Fruit fly (Drosophila melanogaster) whole organism, embryonic: ENCODE data around the gene Pp4-19C.
A peak's percentile ranks its signal among the peaks of the same experiment; 100 is the strongest.

Experiments
- Ada2b ChIP-seq: fragments of 200-800 bp; sonication (Bioruptor generic); IDR thresholded peaks from 2 replicates; pipeline ENCODE4 v1.3.6; 2022; ENCODE audit warnings: missing biosample characterization, missing genetic modification characterization
- Adf1 ChIP-seq: fragments of 200-800 bp; sonication (Bioruptor generic); IDR thresholded peaks from 2 replicates; pipeline ENCODE4 v1.3.6; 2022; ENCODE audit warnings: missing biosample characterization, missing genetic modification characterization
- B-H1 ChIP-seq: fragments of 200-800 bp; sonication (Bioruptor generic); IDR thresholded peaks from 3 replicates; pipeline ENCODE4 v1.3.6; 2022; ENCODE audit warnings: missing biosample characterization, missing genetic modification characterization
- CG10267 ChIP-seq: fragments of 200-800 bp; sonication (Bioruptor generic); optimal IDR thresholded peaks from 2 replicates; lab custom pipeline; 2018; ENCODE audit warnings: missing biosample characterization, mild to moderate bottlenecking, missing genetic modification characterization, moderate library complexity
- CG10274 ChIP-seq: fragments of 200-800 bp; sonication (Bioruptor generic); optimal IDR thresholded peaks from 3 replicates; lab custom pipeline; 2017; ENCODE audit warnings: missing biosample characterization, mild to moderate bottlenecking, missing genetic modification characterization
- CG10321 ChIP-seq: fragments of 200-800 bp; sonication (Bioruptor generic); IDR thresholded peaks from 2 replicates; pipeline ENCODE4 v1.3.6; 2022; ENCODE audit warnings: missing biosample characterization, missing genetic modification characterization
- CG10366 ChIP-seq: fragments of 200-800 bp; sonication (Bioruptor generic); IDR thresholded peaks from 2 replicates; pipeline ENCODE4 v1.3.6; 2022; ENCODE audit warnings: missing biosample characterization, missing genetic modification characterization
- CG12391 ChIP-seq: fragments of 200-800 bp; sonication (Bioruptor generic); optimal IDR thresholded peaks from 3 replicates; lab custom pipeline; 2018; ENCODE audit warnings: missing biosample characterization, mild to moderate bottlenecking, missing genetic modification characterization, moderate library complexity
- CG14014 ChIP-seq: fragments of 200-800 bp; sonication (Bioruptor generic); IDR thresholded peaks from 2 replicates; pipeline ENCODE4 v1.3.6; 2022; ENCODE audit warnings: missing biosample characterization, missing genetic modification characterization
- CG14860 ChIP-seq: fragments of 200-800 bp; sonication (Bioruptor generic); IDR thresholded peaks from 3 replicates; pipeline ENCODE4 v1.3.6; 2022; ENCODE audit warnings: missing biosample characterization, missing genetic modification characterization; ENCODE audit not compliant: partially characterized antibody
- CG17802 ChIP-seq: fragments of 200-800 bp; sonication (Bioruptor generic); optimal IDR thresholded peaks from 2 replicates; lab custom pipeline; 2018; ENCODE audit warnings: missing biosample characterization, mild to moderate bottlenecking, missing genetic modification characterization, moderate library complexity
- CG17829 ChIP-seq: fragments of 200-800 bp; optimal IDR thresholded peaks from 2 replicates; lab custom pipeline; 2019; ENCODE audit warnings: missing biosample characterization, mild to moderate bottlenecking, missing genetic modification characterization, moderate library complexity
- CG18619 ChIP-seq: fragments of 200-800 bp; sonication (Bioruptor generic); optimal IDR thresholded peaks from 3 replicates; lab custom pipeline; 2017; ENCODE audit warnings: missing biosample characterization, mild to moderate bottlenecking, missing genetic modification characterization
- CG2678 ChIP-seq: fragments of 200-800 bp; sonication (Bioruptor generic); optimal IDR thresholded peaks from 3 replicates; lab custom pipeline; 2019; ENCODE audit warnings: missing biosample characterization, mild to moderate bottlenecking, missing genetic modification characterization, moderate library complexity
- CG4360 ChIP-seq: fragments of 200-800 bp; sonication (Bioruptor generic); IDR thresholded peaks from 2 replicates; pipeline ENCODE4 v1.3.6; 2022; ENCODE audit warnings: missing biosample characterization, missing genetic modification characterization
- CG4424 ChIP-seq: fragments of 200-800 bp; sonication (Bioruptor generic); optimal IDR thresholded peaks from 3 replicates; lab custom pipeline; 2016; ENCODE audit warnings: missing biosample characterization, missing genetic modification characterization
- CG6254 ChIP-seq: fragments of 200-800 bp; sonication (Bioruptor generic); optimal IDR thresholded peaks from 3 replicates; lab custom pipeline; 2017; ENCODE audit warnings: mild to moderate bottlenecking, missing biosample characterization, missing genetic modification reagents, missing genetic modification characterization
- CG7271 ChIP-seq: fragments of 200-800 bp; sonication (Bioruptor generic); optimal IDR thresholded peaks from 2 replicates; lab custom pipeline; 2018; ENCODE audit warnings: missing biosample characterization, mild to moderate bottlenecking, missing genetic modification characterization, moderate library complexity
- CG7928 ChIP-seq: fragments of 200-800 bp; sonication (Bioruptor generic); optimal IDR thresholded peaks from 2 replicates; lab custom pipeline; 2017; ENCODE audit warnings: missing biosample characterization, mild to moderate bottlenecking, missing genetic modification characterization
- CG7963 ChIP-seq: fragments of 200-800 bp; sonication (Bioruptor generic); IDR thresholded peaks from 3 replicates; pipeline ENCODE4 v1.3.6; 2022; ENCODE audit warnings: missing biosample characterization, missing genetic modification characterization; ENCODE audit not compliant: partially characterized antibody
- CG9876 ChIP-seq: fragments of 200-800 bp; sonication (Bioruptor generic); optimal IDR thresholded peaks from 2 replicates; lab custom pipeline; 2016; ENCODE audit warnings: missing biosample characterization, missing genetic modification characterization
- CoRest ChIP-seq: fragments of 200-800 bp; sonication (Bioruptor generic); optimal IDR thresholded peaks from 3 replicates; lab custom pipeline; 2018; ENCODE audit warnings: missing biosample characterization, mild to moderate bottlenecking, missing genetic modification characterization, moderate library complexity
- Deaf1 ChIP-seq: fragments of 200-800 bp; optimal IDR thresholded peaks from 3 replicates; lab custom pipeline; 2019; ENCODE audit warnings: missing biosample characterization, mild to moderate bottlenecking, missing genetic modification characterization, moderate library complexity
- Dll ChIP-seq: fragments of 200-800 bp; sonication (Bioruptor generic); IDR thresholded peaks from 4 replicates; pipeline ENCODE4 v1.3.6; 2022; ENCODE audit warnings: missing biosample characterization, missing genetic modification characterization; ENCODE audit not compliant: partially characterized antibody
- Elba2 ChIP-seq: fragments of 200-800 bp; sonication (Bioruptor generic); optimal IDR thresholded peaks from 3 replicates; lab custom pipeline; 2016; ENCODE audit warnings: missing biosample characterization, missing genetic modification characterization
- Hand ChIP-seq: fragments of 200-800 bp; sonication (Bioruptor generic); optimal IDR thresholded peaks from 2 replicates; lab custom pipeline; 2017; ENCODE audit warnings: mild to moderate bottlenecking, missing biosample characterization, missing genetic modification reagents, missing genetic modification characterization
- Hey ChIP-seq: fragments of 200-800 bp; sonication (Bioruptor generic); optimal IDR thresholded peaks from 3 replicates; lab custom pipeline; 2018; ENCODE audit warnings: missing biosample characterization, mild to moderate bottlenecking, missing genetic modification characterization
- Neu2 ChIP-seq: fragments of 200-800 bp; sonication (Bioruptor generic); optimal IDR thresholded peaks from 3 replicates; lab custom pipeline; 2016; ENCODE audit warnings: missing biosample characterization, missing genetic modification characterization, borderline replicate concordance
- Oaz ChIP-seq: fragments of 200-800 bp; sonication (Bioruptor generic); IDR thresholded peaks from 2 replicates; pipeline ENCODE4 v1.3.6; 2022; ENCODE audit warnings: missing biosample characterization, missing genetic modification characterization
- Spps ChIP-seq: fragments of 200-800 bp; sonication (Bioruptor generic); optimal IDR thresholded peaks from 2 replicates; lab custom pipeline; 2018; ENCODE audit warnings: missing biosample characterization, mild to moderate bottlenecking, missing genetic modification characterization
- TFAM ChIP-seq: fragments of 200-800 bp; sonication (Bioruptor generic); optimal IDR thresholded peaks from 2 replicates; lab custom pipeline; 2017; ENCODE audit warnings: missing biosample characterization, missing genetic modification characterization, inconsistent platforms
- Tbp ChIP-seq: fragments of >200 bp; optimal IDR thresholded peaks from 2 replicates; lab custom pipeline; 2018; ENCODE audit warnings: missing biosample characterization, missing genetic modification characterization
- al ChIP-seq: fragments of 200-800 bp; sonication (Bioruptor generic); IDR thresholded peaks from 2 replicates; pipeline ENCODE4 v1.3.6; 2022; ENCODE audit warnings: missing biosample characterization, missing genetic modification characterization
- bowl ChIP-seq: fragments of 200-800 bp; sonication (Bioruptor generic); IDR thresholded peaks from 2 replicates; pipeline ENCODE4 v1.3.6; 2022; ENCODE audit warnings: missing biosample characterization, missing genetic modification characterization
- br ChIP-seq: fragments of >200 bp; optimal IDR thresholded peaks from 2 replicates; lab custom pipeline; 2017
- cas ChIP-seq: fragments of 200-800 bp; sonication (Bioruptor generic); IDR thresholded peaks from 2 replicates; pipeline ENCODE4 v1.3.6; 2022; ENCODE audit warnings: missing biosample characterization, missing genetic modification characterization
- dm ChIP-seq: fragments of 200-800 bp; sonication (Bioruptor generic); optimal IDR thresholded peaks from 3 replicates; lab custom pipeline; 2016; ENCODE audit warnings: missing biosample characterization, missing genetic modification characterization
- dysf ChIP-seq: fragments of 200-800 bp; sonication (Bioruptor generic); IDR thresholded peaks from 3 replicates; pipeline ENCODE4 v1.3.6; 2022; ENCODE audit warnings: missing biosample characterization, missing genetic modification characterization
- fu2 ChIP-seq: fragments of 200-800 bp; sonication (Bioruptor generic); optimal IDR thresholded peaks from 2 replicates; lab custom pipeline; 2016; ENCODE audit warnings: missing biosample characterization, missing genetic modification characterization
- her ChIP-seq: fragments of 200-800 bp; sonication (Bioruptor generic); optimal IDR thresholded peaks from 2 replicates; lab custom pipeline; 2016; ENCODE audit warnings: missing biosample characterization, missing genetic modification characterization
- knrl ChIP-seq: fragments of 200-800 bp; sonication (Bioruptor generic); IDR thresholded peaks from 3 replicates; pipeline ENCODE4 v1.3.6; 2022; ENCODE audit warnings: missing biosample characterization, missing genetic modification characterization; ENCODE audit not compliant: partially characterized antibody
- rib ChIP-seq: fragments of 200-800 bp; sonication (Bioruptor generic); IDR thresholded peaks from 2 replicates; pipeline ENCODE4 v1.3.6; 2022; ENCODE audit warnings: missing biosample characterization, missing genetic modification characterization
- slou ChIP-seq: fragments of 200-800 bp; sonication (Bioruptor generic); optimal IDR thresholded peaks from 3 replicates; lab custom pipeline; 2016; ENCODE audit warnings: missing biosample characterization, missing genetic modification characterization
- ssp ChIP-seq: fragments of 200-800 bp; sonication (Bioruptor generic); IDR thresholded peaks from 2 replicates; pipeline ENCODE4 v1.3.6; 2022; ENCODE audit warnings: missing biosample characterization, missing genetic modification characterization
- sug ChIP-seq: fragments of 200-800 bp; optimal IDR thresholded peaks from 2 replicates; lab custom pipeline; 2019; ENCODE audit warnings: missing biosample characterization, mild to moderate bottlenecking, missing genetic modification characterization, moderate library complexity
- tll ChIP-seq, 2 experiments: fragments of 200-800 bp in 1 of 2; fragments of >200 bp in 1 of 2; sonication (Bioruptor generic) in 1 of 2; optimal IDR thresholded peaks; 2 replicates each; lab custom pipeline; 2017 to 2019; ENCODE audit warnings: missing biosample characterization in 2 of 2, missing genetic modification characterization in 2 of 2, mild to moderate bottlenecking in 1 of 2, moderate library complexity in 1 of 2
- ttk ChIP-seq: fragments of 200-800 bp; sonication (Bioruptor generic); IDR thresholded peaks from 2 replicates; pipeline ENCODE4 v2.1.2; 2022; ENCODE audit warnings: missing biosample characterization, missing genetic modification characterization
- tx ChIP-seq: fragments of 200-800 bp; sonication (Bioruptor generic); optimal IDR thresholded peaks from 2 replicates; lab custom pipeline; 2016; ENCODE audit warnings: missing biosample characterization, missing genetic modification characterization
- zen ChIP-seq: fragments of 200-800 bp; sonication (Bioruptor generic); optimal IDR thresholded peaks from 3 replicates; lab custom pipeline; 2018; ENCODE audit warnings: missing biosample characterization, mild to moderate bottlenecking, missing genetic modification characterization, moderate library complexity
- zfh2 ChIP-seq: fragments of 200-800 bp; sonication (Bioruptor generic); optimal IDR thresholded peaks from 2 replicates; lab custom pipeline; 2016; ENCODE audit warnings: missing biosample characterization, missing genetic modification characterization

Pp4-19C gene

DNA sequence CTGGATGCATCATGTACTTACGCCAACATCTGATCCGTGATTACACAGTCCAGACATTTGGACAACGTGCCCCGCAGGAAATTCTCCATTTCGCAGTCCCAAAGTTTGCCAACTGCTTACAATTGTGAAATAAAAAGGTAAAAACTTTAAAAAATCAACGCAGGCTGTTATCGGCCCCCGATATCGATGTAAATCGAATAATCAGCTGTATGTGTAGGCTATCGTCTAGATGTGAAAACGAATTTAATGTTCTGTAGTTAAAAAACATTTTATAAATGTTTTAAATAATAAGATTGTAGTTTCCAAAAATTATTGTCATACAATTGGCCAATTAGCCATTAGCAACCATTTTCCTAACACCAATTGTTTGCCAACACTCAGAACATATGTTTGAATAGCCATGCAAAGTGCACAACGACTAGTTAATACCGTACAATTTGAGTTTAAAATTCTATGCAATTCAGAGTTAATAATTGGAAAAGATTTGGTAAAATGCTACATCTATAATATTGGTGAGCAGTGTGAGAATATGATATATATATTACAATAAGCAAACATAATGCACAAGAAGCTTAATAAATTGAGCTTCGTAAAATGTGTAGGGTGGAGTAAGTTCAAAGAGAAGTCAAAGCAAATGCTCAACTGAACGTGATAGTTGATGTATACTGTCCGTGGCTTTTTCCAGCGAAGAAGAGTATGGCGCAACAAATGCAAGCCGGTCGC is 5.8 kb upstream of the Pp4-19C start, which contains the start of the genes CG11710 and mal (continued):
- TF ChIP-seq dysf (GFP tag; lab: Robert Waterston, UW) (peak; percentile 91), CG18619 (GFP tag; lab: Kevin White, UChicago) (no peak), sug (peak; percentile 81), ssp (GFP tag; lab: Robert Waterston, UW) (peak; percentile 69), Neu2 (GFP tag; lab: Kevin White, UChicago) (no peak), Spps (tag; lab: Kevin White, UChicago) (peak; percentile 52), CG7928 (GFP tag; lab: Kevin White, UChicago) (peak; percentile 37), zfh2 (GFP tag; lab: Kevin White, UChicago) (peak; percentile 73), CG10267 (tag; lab: Kevin White, UChicago) (peak; percentile 78), Dll (GFP tag; lab: Robert Waterston, UW) (peak; percentile 62; the same call in 3 of the 4 replicates), CG4360 (GFP tag; lab: Robert Waterston, UW) (no peak), CG10366 (GFP tag; lab: Robert Waterston, UW) (peak; percentile 50; the same call in 1 of the 2 replicates), tll (GFP tag; optimal IDR thresholded peaks at IDR 0.05; lab: Kevin White, UChicago) (no peak), CG7271 (tag; lab: Kevin White, UChicago) (no peak), CG10274 (GFP tag; lab: Kevin White, UChicago) (peak; percentile 67), CG14014 (GFP tag; lab: Robert Waterston, UW) (peak; percentile 79), rib (no peak), al (GFP tag; lab: Robert Waterston, UW) (peak; percentile 56; the same call in 1 of the 2 replicates), fu2 (peak; percentile 53), B-H1 (GFP tag; lab: Robert Waterston, UW) (peak; percentile 45), Deaf1 (tag; lab: Kevin White, UChicago) (peak; percentile 63), CG6254 (no peak), CG10321 (GFP tag; lab: Robert Waterston, UW) (no peak), CG9876 (GFP tag; lab: Kevin White, UChicago) (no peak), CG17802 (tag; lab: Kevin White, UChicago) (peak; percentile 53), Elba2 (GFP tag; lab: Kevin White, UChicago) (no peak), Hand (peak; percentile 18), CG12391 (tag; lab: Kevin White, UChicago) (peak; percentile 70), CG17829 (peak; percentile 82), Hey (tag; lab: Kevin White, UChicago) (no peak), her (GFP tag; lab: Kevin White, UChicago) (peak; percentile 33), Adf1 (GFP tag; lab: Robert Waterston, UW) (peak; percentile 48; the same call in 1 of the 2 replicates), TFAM (GFP tag; lab: Kevin White, UChicago) (no peak), CG4424 (GFP tag; lab: Kevin White, UChicago) (peak; percentile 79), slou (GFP tag; lab: Kevin White, UChicago) (peak; percentile 69), knrl (GFP tag; lab: Robert Waterston, UW) (no peak), Oaz (GFP tag; lab: Robert Waterston, UW) (peak; percentile 72), CoRest (tag; lab: Kevin White, UChicago) (peak; percentile 84), CG14860 (GFP tag; lab: Robert Waterston, UW) (peak; percentile 57; the same call in 2 of the 3 replicates), zen (tag; lab: Kevin White, UChicago) (peak; percentile 42), CG2678 (tag; lab: Kevin White, UChicago) (peak; percentile 91), dm (GFP tag; lab: Kevin White, UChicago) (peak; percentile 15), cas (GFP tag; lab: Robert Waterston, UW) (no peak), Ada2b (GFP tag; lab: Robert Waterston, UW) (peak; percentile 73), br (no peak), ttk (GFP tag; lab: Robert Waterston, UW) (peak; percentile 56; the same call in 1 of the 2 replicates), bowl (GFP tag; lab: Robert Waterston, UW) (no peak), Tbp (GFP tag; lab: Kevin White, UChicago) (no peak), CG7963 (GFP tag; lab: Robert Waterston, UW) (no peak), tx (GFP tag; lab: Kevin White, UChicago) (peak; percentile 39)
